Worm (Caenorhabditis elegans) whole organism, early embryonic: ENCODE results near the gene snpc-1.3.

Experiments used
- B0310.2 ChIP-seq: sonication (generic microtip); optimal IDR thresholded peaks from 2 replicates; lab custom pipeline; 2016; ENCODE audit warnings: mild to moderate bottlenecking, missing genetic modification characterization, missing compliant biosample characterization
- F13C5.2 ChIP-seq: sonication (generic microtip); optimal IDR thresholded peaks from 2 replicates; lab custom pipeline; 2017; ENCODE audit warnings: mild to moderate bottlenecking, missing genetic modification characterization, inconsistent platforms, missing compliant biosample characterization
- aly-1 ChIP-seq: sonication (generic microtip); optimal IDR thresholded peaks from 2 replicates; lab custom pipeline; 2016; ENCODE audit warnings: missing genetic modification characterization, missing compliant biosample characterization
- ama-1 ChIP-seq: fragments of 150-350 bp; optimal IDR thresholded peaks from 2 replicates; lab custom pipeline; 2014
- ceh-13 ChIP-seq: fragments of 200-800 bp; sonication (Bioruptor generic); optimal IDR thresholded peaks from 2 replicates; lab custom pipeline; 2018; ENCODE audit warnings: mild to moderate bottlenecking, missing genetic modification characterization, missing compliant biosample characterization
- ceh-36 ChIP-seq: sonication (generic microtip); optimal IDR thresholded peaks from 2 replicates; lab custom pipeline; 2016; ENCODE audit warnings: missing genetic modification characterization, inconsistent platforms, missing compliant biosample characterization
- ets-7 ChIP-seq: sonication (generic microtip); optimal IDR thresholded peaks from 2 replicates; lab custom pipeline; 2016; ENCODE audit warnings: missing genotype, missing genetic modification characterization, missing compliant biosample characterization
- flt-1 ChIP-seq: fragments of 200-800 bp; sonication (Bioruptor generic); IDR thresholded peaks from 2 replicates; pipeline ENCODE4 v1.3.6; 2022; ENCODE audit warnings: missing genetic modification characterization, missing compliant biosample characterization
- hmbx-1 ChIP-seq: sonication (generic microtip); optimal IDR thresholded peaks from 2 replicates; lab custom pipeline; 2016; ENCODE audit warnings: mild to moderate bottlenecking, missing genetic modification characterization, missing compliant biosample characterization
- hmg-4 ChIP-seq: fragments of 200-800 bp; sonication (Bioruptor generic); optimal IDR thresholded peaks from 2 replicates; lab custom pipeline; 2018; ENCODE audit warnings: mild to moderate bottlenecking, missing genetic modification characterization, missing compliant biosample characterization
- hnd-1 ChIP-seq: sonication (generic microtip); optimal IDR thresholded peaks from 2 replicates; lab custom pipeline; 2016; ENCODE audit warnings: missing genetic modification characterization, missing compliant biosample characterization
- pes-1 ChIP-seq: fragments of 200-800 bp; sonication (Bioruptor generic); IDR thresholded peaks from 2 replicates; pipeline ENCODE4 v1.3.6; 2022; ENCODE audit warnings: missing genetic modification reagents, missing genetic modification characterization, missing compliant biosample characterization
- scrt-1 ChIP-seq: fragments of 200-800 bp; sonication (Bioruptor generic); IDR thresholded peaks from 2 replicates; pipeline ENCODE4 v1.3.6; 2022; ENCODE audit warnings: missing genetic modification characterization, missing compliant biosample characterization
- sea-1 ChIP-seq: fragments of 200-800 bp; sonication (Bioruptor generic); conservative IDR thresholded peaks from 2 replicates; pipeline ENCODE4 v1.3.6; 2022; ENCODE audit warnings: missing genetic modification characterization, missing compliant biosample characterization
- tbx-11 ChIP-seq: fragments of 200-800 bp; sonication (Bioruptor generic); IDR thresholded peaks from 2 replicates; pipeline ENCODE4 v1.3.6; 2022; ENCODE audit warnings: missing genetic modification characterization, missing compliant biosample characterization
- tbx-37 ChIP-seq: fragments of 200-800 bp; sonication (Bioruptor generic); conservative IDR thresholded peaks from 2 replicates; pipeline ENCODE4 v1.3.6; 2022; ENCODE audit warnings: missing genetic modification reagents, missing genetic modification characterization, missing compliant biosample characterization
- tra-4 ChIP-seq: sonication (generic microtip); optimal IDR thresholded peaks from 2 replicates; lab custom pipeline; 2017; ENCODE audit warnings: missing genetic modification characterization, missing compliant biosample characterization

The snpc-1.3 gene

ce11 chrV:5462894-5463293, 23.9 kb upstream of the snpc-1.3 start, which contains the start of gene srg-67:
Gene srg-67, minus strand, starts transcription at chrV:5462994.
- TF ChIP-seq tra-4 (tag; lab: Kevin White, UChicago): no peak
- TF ChIP-seq ceh-36 (tag; lab: Kevin White, UChicago): no peak
- no peak for TF ChIP-seq tbx-11 (GFP tag; lab: Robert Waterston, UW)
- TF ChIP-seq ets-7 (tag; lab: Kevin White, UChicago): no peak
- no peak for TF ChIP-seq aly-1 (tag; lab: Kevin White, UChicago)
- no peak for TF ChIP-seq F13C5.2 (tag; lab: Kevin White, UChicago)
- no peak for TF ChIP-seq flt-1 (GFP tag; lab: Robert Waterston, UW)

ce11 chrV:5459806-5460205, 20.8 kb upstream of the snpc-1.3 start, which contains the start of gene ZC317.2:
Gene ZC317.2, plus strand, starts transcription at chrV:5460106.
- TF ChIP-seq ceh-13 (GFP tag; lab: Kevin White, UChicago) (no peak), pes-1 (GFP tag; lab: Robert Waterston, UW) (no peak), F13C5.2 (tag; lab: Kevin White, UChicago) (no peak), flt-1 (GFP tag; lab: Robert Waterston, UW) (no peak), ets-7 (tag; lab: Kevin White, UChicago) (no peak), hnd-1 (no peak), tbx-37 (GFP tag; lab: Robert Waterston, UW) (no peak), tra-4 (tag; lab: Kevin White, UChicago) (no peak), aly-1 (tag; lab: Kevin White, UChicago) (no peak), ama-1 (lab: Kevin White, UChicago) (no peak), scrt-1 (no peak), sea-1 (no peak), ceh-36 (tag; lab: Kevin White, UChicago) (no peak)

ce11 chrV:5454955-5455354, 16.0 kb upstream of the snpc-1.3 start:
- TF ChIP-seq scrt-1 (no peak), tbx-11 (GFP tag; lab: Robert Waterston, UW) (no peak), flt-1 (GFP tag; lab: Robert Waterston, UW) (no peak), ets-7 (tag; lab: Kevin White, UChicago) (no peak), hmbx-1 (tag; lab: Kevin White, UChicago) (no peak), hnd-1 (no peak), ceh-36 (tag; lab: Kevin White, UChicago) (no peak), tra-4 (tag; lab: Kevin White, UChicago) (no peak)

ce11 chrV:5453615-5454014, 14.6 kb upstream of the snpc-1.3 start, which contains the start of gene glc-3:
Gene glc-3, minus strand, starts transcription at chrV:5453715.
- TF ChIP-seq hnd-1 (no peak), tra-4 (tag; lab: Kevin White, UChicago) (no peak), F13C5.2 (tag; lab: Kevin White, UChicago) (no peak), ets-7 (tag; lab: Kevin White, UChicago) (no peak), sea-1 (no peak), hmg-4 (GFP tag; lab: Kevin White, UChicago) (no peak), tbx-37 (GFP tag; lab: Robert Waterston, UW) (no peak), aly-1 (tag; lab: Kevin White, UChicago) (no peak), flt-1 (GFP tag; lab: Robert Waterston, UW) (no peak), scrt-1 (no peak)

DNA sequence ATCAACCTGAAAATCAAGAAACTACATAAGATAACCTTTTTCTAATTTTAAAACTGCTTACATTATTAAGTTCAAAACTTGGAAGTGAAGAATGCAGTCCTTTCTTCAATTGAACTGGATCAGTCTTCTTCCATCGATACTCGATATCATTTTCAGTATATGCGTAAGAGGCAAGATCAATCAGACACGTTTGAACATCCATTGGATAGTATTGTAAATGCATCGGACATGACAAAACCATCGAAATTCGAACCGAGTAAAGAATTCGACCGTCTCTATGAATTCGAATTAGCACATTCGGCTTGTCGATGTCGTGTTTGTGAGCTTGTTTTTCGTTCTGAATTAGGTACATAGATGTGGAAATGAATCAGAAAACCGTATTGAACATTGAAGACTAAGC, 11.8 kb upstream of the snpc-1.3 start:
- no peak for TF ChIP-seq ets-7 (tag; lab: Kevin White, UChicago)
- no peak for TF ChIP-seq hmbx-1 (tag; lab: Kevin White, UChicago)
- TF ChIP-seq ama-1 (lab: Kevin White, UChicago): no peak
- TF ChIP-seq sea-1: no peak
- no peak for TF ChIP-seq pes-1 (GFP tag; lab: Robert Waterston, UW)
- no peak for TF ChIP-seq ceh-36 (tag; lab: Kevin White, UChicago)
- TF ChIP-seq aly-1 (tag; lab: Kevin White, UChicago): no peak
- TF ChIP-seq hnd-1: no peak
- no peak for TF ChIP-seq ceh-13 (GFP tag; lab: Kevin White, UChicago)
- no peak for TF ChIP-seq F13C5.2 (tag; lab: Kevin White, UChicago)
- TF ChIP-seq flt-1 (GFP tag; lab: Robert Waterston, UW): no peak
- TF ChIP-seq tbx-11 (GFP tag; lab: Robert Waterston, UW): no peak

DNA sequence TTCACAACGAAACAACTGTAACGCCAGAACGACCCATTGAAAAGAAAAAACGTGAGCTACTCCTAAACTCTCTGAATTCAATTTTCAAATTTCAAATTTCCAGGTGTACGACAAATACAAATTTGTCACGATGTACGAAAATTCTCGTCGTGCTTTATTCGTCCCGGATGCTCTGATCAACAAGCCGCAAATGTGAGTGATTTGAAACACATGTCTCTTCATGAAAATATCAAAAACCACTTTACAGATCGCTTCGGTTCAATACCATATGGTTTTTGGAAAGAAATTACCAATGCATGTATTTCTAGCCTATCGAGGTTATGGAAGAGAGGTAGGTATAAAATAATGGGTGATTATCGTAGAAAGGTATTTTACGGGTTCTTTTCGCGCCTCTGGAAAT, 8.1 kb upstream of the snpc-1.3 start:
- no peak for TF ChIP-seq hmbx-1 (tag; lab: Kevin White, UChicago)
- no peak for TF ChIP-seq hnd-1
- no peak for TF ChIP-seq tbx-11 (GFP tag; lab: Robert Waterston, UW)
- TF ChIP-seq tra-4 (tag; lab: Kevin White, UChicago): no peak
- TF ChIP-seq hmg-4 (GFP tag; lab: Kevin White, UChicago): no peak

- TF ChIP-seq scrt-1 (no peak), tbx-11 (GFP tag; lab: Robert Waterston, UW) (no peak), hmbx-1 (tag; lab: Kevin White, UChicago) (no peak), ceh-36 (tag; lab: Kevin White, UChicago) (no peak), tbx-37 (GFP tag; lab: Robert Waterston, UW) (no peak), hnd-1 (no peak), flt-1 (GFP tag; lab: Robert Waterston, UW) (no peak), pes-1 (GFP tag; lab: Robert Waterston, UW) (no peak), ets-7 (tag; lab: Kevin White, UChicago) (no peak), hmg-4 (GFP tag; lab: Kevin White, UChicago) (no peak), ama-1 (lab: Kevin White, UChicago) (no peak), tra-4 (tag; lab: Kevin White, UChicago) (no peak), aly-1 (tag; lab: Kevin White, UChicago) (no peak), sea-1 (no peak)
Observed at ce11 chrV:5445839-5446238, 6.9 kb upstream of the snpc-1.3 start, which contains the start of gene F08F3.1. Gene F08F3.1, plus strand, starts transcription at chrV:5446139.

DNA sequence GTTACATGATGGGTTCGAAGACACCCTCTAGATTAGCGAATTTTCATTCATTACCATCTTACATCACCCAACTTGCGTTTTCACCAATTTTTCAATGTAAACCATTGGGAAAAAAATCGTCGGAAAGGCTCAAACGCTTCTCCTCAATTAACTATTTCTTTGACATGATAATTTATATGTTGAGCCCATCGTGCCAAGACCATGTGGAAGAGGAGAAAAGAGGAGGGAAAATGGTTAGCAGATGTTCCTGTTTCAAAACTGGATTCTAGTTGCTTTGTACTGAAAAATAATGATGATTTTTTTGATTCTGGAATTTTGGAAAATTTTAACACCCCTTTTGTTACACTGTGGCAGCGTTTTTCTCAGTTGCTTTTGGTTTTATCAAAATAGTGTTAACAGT, 5.1 kb upstream of the snpc-1.3 start:
- TF ChIP-seq B0310.2 (tag; lab: Kevin White, UChicago) (no peak), ceh-13 (GFP tag; lab: Kevin White, UChicago) (no peak), hmg-4 (GFP tag; lab: Kevin White, UChicago) (no peak), ets-7 (tag; lab: Kevin White, UChicago) (no peak), aly-1 (tag; lab: Kevin White, UChicago) (no peak), F13C5.2 (tag; lab: Kevin White, UChicago) (no peak), hnd-1 (no peak), flt-1 (GFP tag; lab: Robert Waterston, UW) (no peak)
